Worm (Caenorhabditis elegans): Measurements from ENCODE around the gene F33C8.4.

ce11 chrX:14721098-14721497, 11.0 kb upstream of the F33C8.4 start, which contains the start of gene F33C8.2:
- TF ChIP-seq W03F9.2 (tag; optimal IDR thresholded peaks at IDR 0.05) (no peak), him-1 (tag; optimal IDR thresholded peaks at IDR 0.05) (no peak)

Data from whole organism, L4/young adult.